Worm (Caenorhabditis elegans): Measurements from ENCODE around the gene plc-1.

DNA sequence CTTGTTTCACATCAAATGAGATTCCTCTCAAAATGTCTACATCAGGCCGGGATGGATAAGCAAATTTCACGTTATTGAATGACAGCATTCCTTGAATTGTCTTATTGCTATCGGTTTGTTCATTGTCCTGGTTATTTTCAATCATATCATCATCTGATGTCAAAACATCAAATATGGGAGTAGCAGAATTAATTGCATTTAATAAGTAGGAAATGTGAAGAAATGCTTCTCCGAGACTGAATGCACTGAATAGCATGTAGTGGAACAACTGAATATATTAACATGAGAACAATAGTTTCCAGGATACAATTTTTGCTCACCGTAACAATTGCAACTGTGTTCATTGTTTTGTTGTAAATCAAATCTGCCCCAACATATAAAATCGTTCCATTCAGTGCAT lies 24.1 kb upstream of the plc-1 start:
- TF ChIP-seq flt-1 (GFP tag; IDR thresholded peaks at IDR 0.05) (no peak), ama-1 (optimal IDR thresholded peaks at IDR 0.05) (no peak), tra-4 (tag; optimal IDR thresholded peaks at IDR 0.05) (no peak)
